Fruit fly (Drosophila melanogaster) whole organism, embryonic: ENCODE results near the gene CG10481.
A peak's percentile ranks its signal among the peaks of the same experiment; 100 is the strongest.

ENCODE experiments used
- ATbp ChIP-seq: fragments of 200-800 bp; sonication (Bioruptor generic); optimal IDR thresholded peaks from 2 replicates; lab custom pipeline; 2017; ENCODE audit warnings: missing biosample characterization, mild to moderate bottlenecking, missing genetic modification characterization, missing genetic modification reagents
- Asciz ChIP-seq: fragments of 200-800 bp; sonication (Bioruptor generic); optimal IDR thresholded peaks from 2 replicates; lab custom pipeline; 2017; ENCODE audit warnings: missing biosample characterization, mild to moderate bottlenecking, missing genetic modification characterization, missing genetic modification reagents
- Atf-2 ChIP-seq: fragments of 200-800 bp; sonication (Bioruptor generic); optimal IDR thresholded peaks from 2 replicates; lab custom pipeline; 2016; ENCODE audit warnings: missing biosample characterization, missing genetic modification characterization
- Awh ChIP-seq: fragments of 200-800 bp; sonication (Bioruptor generic); IDR thresholded peaks from 2 replicates; pipeline ENCODE4, ENCODE4 v1.3.6; 2022; ENCODE audit warnings: missing biosample characterization, missing genetic modification characterization
- Blimp-1 ChIP-seq: fragments of 200-800 bp; sonication (Bioruptor generic); optimal IDR thresholded peaks from 3 replicates; lab custom pipeline; 2018; ENCODE audit warnings: missing biosample characterization, missing genetic modification characterization, mild to moderate bottlenecking, moderate library complexity, missing genetic modification reagents
- Bteb2 ChIP-seq: fragments of 200-800 bp; sonication (Bioruptor generic); optimal IDR thresholded peaks from 2 replicates; lab custom pipeline; 2016; ENCODE audit warnings: missing biosample characterization, missing genetic modification characterization
- CG1024 ChIP-seq: fragments of 200-800 bp; sonication (Bioruptor generic); IDR thresholded peaks from 2 replicates; pipeline ENCODE4 v1.3.6; 2022; ENCODE audit warnings: missing biosample characterization, missing genetic modification characterization
- CG10321 ChIP-seq: fragments of 200-800 bp; sonication (Bioruptor generic); IDR thresholded peaks from 2 replicates; pipeline ENCODE4 v1.3.6; 2022; ENCODE audit warnings: missing biosample characterization, missing genetic modification characterization
- CG11696 ChIP-seq: fragments of 200-800 bp; sonication (Bioruptor generic); IDR thresholded peaks from 2 replicates; pipeline ENCODE4 v1.3.6; 2022; ENCODE audit warnings: missing biosample characterization, missing genetic modification characterization
- CG16813 ChIP-seq: fragments of 200-800 bp; sonication (Bioruptor generic); IDR thresholded peaks from 3 replicates; pipeline ENCODE4 v1.3.6; 2022; ENCODE audit warnings: missing biosample characterization, missing genetic modification characterization; ENCODE audit not compliant: partially characterized antibody
- CG2129 ChIP-seq: fragments of 200-800 bp; sonication (Bioruptor generic); IDR thresholded peaks from 2 replicates; pipeline ENCODE4 v1.3.6; 2022; ENCODE audit warnings: missing biosample characterization, missing genetic modification characterization; ENCODE audit not compliant: partially characterized antibody
- CG2889 ChIP-seq: fragments of 200-800 bp; sonication (Bioruptor generic); IDR thresholded peaks from 3 replicates; pipeline ENCODE4 v1.3.6; 2022; ENCODE audit warnings: missing biosample characterization, missing genetic modification characterization
- CG30431 ChIP-seq: fragments of 200-800 bp; sonication (Bioruptor generic); optimal IDR thresholded peaks from 2 replicates; lab custom pipeline; 2017; ENCODE audit warnings: missing biosample characterization, missing genetic modification characterization
- CG3281 ChIP-seq: fragments of 200-800 bp; sonication (Bioruptor generic); optimal IDR thresholded peaks from 3 replicates; lab custom pipeline; 2017; ENCODE audit warnings: missing biosample characterization, mild to moderate bottlenecking, missing genetic modification characterization
- CG34376 ChIP-seq: fragments of 200-800 bp; sonication (Bioruptor generic); optimal IDR thresholded peaks from 2 replicates; lab custom pipeline; 2018; ENCODE audit warnings: missing biosample characterization, mild to moderate bottlenecking, missing genetic modification characterization
- CG4404 ChIP-seq: fragments of 200-800 bp; sonication (Bioruptor generic); IDR thresholded peaks from 2 replicates; pipeline ENCODE4 v1.3.6; 2022; ENCODE audit warnings: missing biosample characterization, missing genetic modification characterization
- CG4424 ChIP-seq: fragments of 200-800 bp; sonication (Bioruptor generic); optimal IDR thresholded peaks from 3 replicates; lab custom pipeline; 2016; ENCODE audit warnings: missing biosample characterization, missing genetic modification characterization
- CG6272 ChIP-seq: fragments of 200-800 bp; sonication (Bioruptor generic); IDR thresholded peaks from 2 replicates; pipeline ENCODE4 v1.3.6; 2022; ENCODE audit warnings: missing biosample characterization, missing genetic modification characterization
- CG6654 ChIP-seq: fragments of 200-800 bp; sonication (Bioruptor generic); optimal IDR thresholded peaks from 2 replicates; lab custom pipeline; 2017; ENCODE audit warnings: missing biosample characterization, mild to moderate bottlenecking, missing genetic modification characterization
- CG6791 ChIP-seq: fragments of 200-800 bp; sonication (Bioruptor generic); IDR thresholded peaks from 3 replicates; pipeline ENCODE4 v1.3.6; 2022; ENCODE audit warnings: missing biosample characterization, missing genetic modification characterization; ENCODE audit not compliant: partially characterized antibody
- CG7963 ChIP-seq: fragments of 200-800 bp; sonication (Bioruptor generic); IDR thresholded peaks from 3 replicates; pipeline ENCODE4 v1.3.6; 2022; ENCODE audit warnings: missing biosample characterization, missing genetic modification characterization; ENCODE audit not compliant: partially characterized antibody
- CG9215 ChIP-seq: fragments of 200-800 bp; sonication (Bioruptor generic); IDR thresholded peaks from 2 replicates; pipeline ENCODE4 v1.3.6; 2022; ENCODE audit warnings: missing biosample characterization, missing genetic modification characterization
- D19B ChIP-seq: fragments of 200-800 bp; sonication (Bioruptor generic); optimal IDR thresholded peaks from 2 replicates; lab custom pipeline; 2017; ENCODE audit warnings: missing biosample characterization, mild to moderate bottlenecking, missing genetic modification characterization
- Dbx ChIP-seq: fragments of 200-800 bp; sonication (Bioruptor generic); IDR thresholded peaks from 3 replicates; pipeline ENCODE4 v1.3.6; 2022; ENCODE audit warnings: missing biosample characterization, missing genetic modification characterization
- Dip3 ChIP-seq: fragments of 200-800 bp; sonication (Bioruptor generic); optimal IDR thresholded peaks from 3 replicates; lab custom pipeline; 2016; ENCODE audit warnings: missing biosample characterization, missing genetic modification characterization
- Drgx ChIP-seq: fragments of 200-800 bp; sonication (Bioruptor generic); IDR thresholded peaks from 2 replicates; pipeline ENCODE4 v1.3.6; 2022; ENCODE audit warnings: missing biosample characterization, missing genetic modification characterization
- E2f2 ChIP-seq: fragments of 200-800 bp; sonication (Bioruptor generic); IDR thresholded peaks from 2 replicates; pipeline ENCODE4 v1.3.6; 2022; ENCODE audit warnings: missing biosample characterization, missing genetic modification characterization
- Hr39 ChIP-seq: fragments of >200 bp; optimal IDR thresholded peaks from 2 replicates; lab custom pipeline; 2017
- Kr ChIP-seq: fragments of 200-800 bp; sonication (Bioruptor generic); optimal IDR thresholded peaks from 2 replicates; lab custom pipeline; 2017; ENCODE audit warnings: missing biosample characterization, mild to moderate bottlenecking, missing genetic modification characterization
- NK7.1 ChIP-seq: fragments of 200-800 bp; sonication (Bioruptor generic); optimal IDR thresholded peaks from 3 replicates; lab custom pipeline; 2016; ENCODE audit warnings: missing biosample characterization, missing genetic modification characterization
- Sox102F ChIP-seq: fragments of 200-800 bp; sonication (Bioruptor generic); optimal IDR thresholded peaks from 2 replicates; lab custom pipeline; 2018; ENCODE audit warnings: missing biosample characterization, mild to moderate bottlenecking, missing genetic modification characterization, moderate library complexity
- Vsx1 ChIP-seq: fragments of 200-800 bp; sonication (Bioruptor generic); optimal IDR thresholded peaks from 2 replicates; lab custom pipeline; 2017; ENCODE audit warnings: missing biosample characterization, mild to moderate bottlenecking, missing genetic modification characterization, missing genetic modification reagents
- ab ChIP-seq: fragments of 200-800 bp; sonication (Bioruptor generic); optimal IDR thresholded peaks from 2 replicates; lab custom pipeline; 2016; ENCODE audit warnings: missing biosample characterization, missing genetic modification characterization
- btn ChIP-seq: fragments of 200-800 bp; sonication (Bioruptor generic); optimal IDR thresholded peaks from 2 replicates; lab custom pipeline; 2016; ENCODE audit warnings: missing biosample characterization, missing genetic modification characterization
- cad ChIP-seq: fragments of >200 bp; optimal IDR thresholded peaks from 2 replicates; lab custom pipeline; 2017; ENCODE audit warnings: missing biosample characterization, missing genetic modification characterization
- chif ChIP-seq, 2 experiments: fragments of 200-800 bp; sonication (Bioruptor generic); optimal IDR thresholded peaks; 3 replicates each; lab custom pipeline; 2016; ENCODE audit warnings: missing biosample characterization in 2 of 2, missing genetic modification characterization in 2 of 2
- eyg ChIP-seq: fragments of 200-800 bp; sonication (Bioruptor generic); optimal IDR thresholded peaks from 3 replicates; lab custom pipeline; 2016; ENCODE audit warnings: missing biosample characterization, missing genetic modification characterization
- gt ChIP-seq: fragments of 200-800 bp; sonication (Bioruptor generic); IDR thresholded peaks from 2 replicates; pipeline ENCODE4 v1.3.6; 2022; ENCODE audit warnings: missing biosample characterization, missing genetic modification characterization
- hkb ChIP-seq, 2 experiments: fragments of 200-800 bp in 1 of 2; fragments of >200 bp in 1 of 2; sonication (Bioruptor generic) in 1 of 2; IDR thresholded peaks in 1 of 2; optimal IDR thresholded peaks in 1 of 2; 2 replicates each; pipeline versions ENCODE4 v1.3.6 to Lab custom; 2017 to 2022; ENCODE audit warnings: missing biosample characterization in 1 of 2, missing genetic modification characterization in 1 of 2
- inv ChIP-seq: fragments of 200-800 bp; sonication (Bioruptor generic); IDR thresholded peaks from 2 replicates; pipeline ENCODE4 v1.3.6; 2022; ENCODE audit warnings: missing biosample characterization, missing genetic modification characterization; ENCODE audit not compliant: partially characterized antibody
- kah ChIP-seq: fragments of 200-800 bp; sonication (Bioruptor generic); optimal IDR thresholded peaks from 2 replicates; lab custom pipeline; 2018; ENCODE audit warnings: missing biosample characterization, mild to moderate bottlenecking, missing genetic modification characterization
- salm ChIP-seq: fragments of 200-800 bp; sonication (Bioruptor generic); optimal IDR thresholded peaks from 2 replicates; lab custom pipeline; 2018; ENCODE audit warnings: missing biosample characterization, mild to moderate bottlenecking, missing genetic modification characterization
- slbo ChIP-seq: fragments of 200-800 bp; sonication (Bioruptor generic); IDR thresholded peaks from 2 replicates; pipeline ENCODE4 v1.3.6; 2022; ENCODE audit warnings: missing biosample characterization, missing genetic modification characterization
- sna ChIP-seq: fragments of 200-800 bp; sonication (Bioruptor generic); IDR thresholded peaks from 2 replicates; pipeline ENCODE4 v1.3.6; 2022; ENCODE audit warnings: missing biosample characterization, missing genetic modification characterization; ENCODE audit not compliant: partially characterized antibody
- sob ChIP-seq: fragments of 200-800 bp; sonication (Bioruptor generic); IDR thresholded peaks from 2 replicates; pipeline ENCODE4 v1.3.6; 2022; ENCODE audit warnings: missing biosample characterization, missing genetic modification characterization
- tin ChIP-seq: fragments of 200-800 bp; sonication (Bioruptor generic); optimal IDR thresholded peaks from 3 replicates; lab custom pipeline; 2016; ENCODE audit warnings: missing biosample characterization, missing genetic modification characterization
- vnd ChIP-seq: fragments of 200-800 bp; sonication (Bioruptor generic); IDR thresholded peaks from 3 replicates; pipeline ENCODE4 v1.3.6; 2022; ENCODE audit warnings: missing biosample characterization, missing genetic modification characterization; ENCODE audit not compliant: partially characterized antibody
- wor ChIP-seq: fragments of 200-800 bp; sonication (Bioruptor generic); IDR thresholded peaks from 2 replicates; pipeline ENCODE4 v1.3.6; 2022; ENCODE audit warnings: missing biosample characterization, missing genetic modification characterization
- zen2 ChIP-seq: fragments of 200-800 bp; sonication (Bioruptor generic); IDR thresholded peaks from 3 replicates; pipeline ENCODE4 v1.3.6; 2022; ENCODE audit warnings: missing biosample characterization, missing genetic modification characterization; ENCODE audit not compliant: partially characterized antibody
- zf30C ChIP-seq: fragments of 200-800 bp; sonication (Bioruptor generic); optimal IDR thresholded peaks from 3 replicates; lab custom pipeline; 2018; ENCODE audit warnings: missing biosample characterization, mild to moderate bottlenecking, missing genetic modification characterization

CG10481 gene

dm6 chr2L:19865539-19866068 lies 26.7 kb downstream of the CG10481 start (continued):
- TF ChIP-seq CG7963 (GFP tag; lab: Robert Waterston, UW): no peak
- peak; percentile 85 for TF ChIP-seq E2f2 (GFP tag; lab: Robert Waterston, UW)
- peak; percentile 92 for TF ChIP-seq Atf-2 (GFP tag; lab: Kevin White, UChicago)
- peak; percentile 94 for TF ChIP-seq salm (tag; lab: Kevin White, UChicago)
- TF ChIP-seq inv (GFP tag; lab: Robert Waterston, UW): no peak
- peak; percentile 88 for TF ChIP-seq eyg
- no peak for TF ChIP-seq vnd (GFP tag; lab: Robert Waterston, UW)
- peak; percentile 84 for TF ChIP-seq CG10321 (GFP tag; lab: Robert Waterston, UW)
- peak; percentile 95 for TF ChIP-seq CG4424 (GFP tag; lab: Kevin White, UChicago)
- peak; percentile 88 for TF ChIP-seq Asciz
- TF ChIP-seq sob (GFP tag; lab: Robert Waterston, UW): peak; percentile 95
- peak; percentile 81 for TF ChIP-seq CG9215 (GFP tag; lab: Robert Waterston, UW)
- no peak for TF ChIP-seq Kr (GFP tag; lab: Kevin White, UChicago)
- peak; percentile 93 for TF ChIP-seq Drgx (GFP tag; lab: Robert Waterston, UW)
- TF ChIP-seq CG30431 (GFP tag; lab: Kevin White, UChicago): peak; percentile 90
- TF ChIP-seq sna (GFP tag; lab: Robert Waterston, UW): no peak
- peak; percentile 94 for TF ChIP-seq CG2889 (GFP tag; lab: Robert Waterston, UW)
- TF ChIP-seq zen2 (GFP tag; lab: Robert Waterston, UW): no peak
- TF ChIP-seq Bteb2 (GFP tag; lab: Kevin White, UChicago): peak; percentile 95
- no peak for TF ChIP-seq CG6791
- TF ChIP-seq CG16813: no peak
- TF ChIP-seq Dip3 (GFP tag; lab: Kevin White, UChicago): peak; percentile 90
- TF ChIP-seq zf30C: no peak
- TF ChIP-seq Vsx1 (GFP tag; lab: Kevin White, UChicago): peak; percentile 92
- no peak for TF ChIP-seq cad (GFP tag; lab: Kevin White, UChicago)
- peak; percentile 39 for TF ChIP-seq CG34376 (GFP tag; lab: Kevin White, UChicago)
- TF ChIP-seq hkb (optimal IDR thresholded peaks at IDR 0.05; lab: Kevin White, UChicago): no peak
- peak; percentile 97 for TF ChIP-seq hkb (GFP tag; IDR thresholded peaks at IDR 0.05; lab: Robert Waterston, UW)
- no peak for TF ChIP-seq Hr39 (lab: Kevin White, UChicago)
- TF ChIP-seq CG1024: peak; percentile 89
- peak; percentile 93 for TF ChIP-seq Blimp-1 (GFP tag; lab: Kevin White, UChicago)
- no peak for TF ChIP-seq CG2129
- peak; percentile 74 for TF ChIP-seq tin (GFP tag; lab: Kevin White, UChicago)
- peak; percentile 98 for TF ChIP-seq Sox102F (GFP tag; lab: Kevin White, UChicago)
- TF ChIP-seq gt (GFP tag; lab: Robert Waterston, UW): peak; percentile 86
- TF ChIP-seq Awh: peak; percentile 96
- peak; percentile 70 for TF ChIP-seq kah
- TF ChIP-seq CG6654: peak; percentile 70
- TF ChIP-seq Dbx (GFP tag; lab: Robert Waterston, UW): peak; percentile 92
- TF ChIP-seq CG4404 (GFP tag; lab: Robert Waterston, UW): peak; percentile 84
- peak; percentile 88 for TF ChIP-seq CG6272
- peak; percentile 73 for TF ChIP-seq btn (GFP tag; lab: Kevin White, UChicago)
- TF ChIP-seq ab: peak; percentile 87
- peak; percentile 86 for TF ChIP-seq CG3281 (GFP tag; lab: Kevin White, UChicago)
- peak; percentile 97 for TF ChIP-seq ATbp
- peak; percentile 95 to 96 for TF ChIP-seq chif (GFP tag; optimal IDR thresholded peaks at IDR 0.05; lab: Kevin White, UChicago)
- peak; percentile 82 for TF ChIP-seq NK7.1 (GFP tag; lab: Kevin White, UChicago)
- peak; percentile 95 for TF ChIP-seq wor (GFP tag; lab: Robert Waterston, UW)
- TF ChIP-seq CG11696 (GFP tag; lab: Robert Waterston, UW): peak; percentile 88
- TF ChIP-seq D19B: peak; percentile 67
- peak; percentile 96 for TF ChIP-seq slbo (GFP tag; lab: Robert Waterston, UW)
